Fruit fly (Drosophila melanogaster): ENCODE data around the gene Fum3.

Fum3 gene

dm6 chr3L:11434112-11434511 is 31.6 kb downstream of the Fum3 start:
- TF ChIP-seq insv (optimal IDR thresholded peaks at IDR 0.05) (no peak), Myc (optimal IDR thresholded peaks at IDR 0.05) (no peak), Sin3A (optimal IDR thresholded peaks at IDR 0.05) (no peak), psq (optimal IDR thresholded peaks at IDR 0.05) (no peak), h (optimal IDR thresholded peaks at IDR 0.05) (no peak), ttk (optimal IDR thresholded peaks at IDR 0.05) (no peak)

dm6 chr3L:11433151-11433550 is 32.5 kb downstream of the Fum3 start:
- no peak for TF ChIP-seq Myc (optimal IDR thresholded peaks at IDR 0.05)

DNA sequence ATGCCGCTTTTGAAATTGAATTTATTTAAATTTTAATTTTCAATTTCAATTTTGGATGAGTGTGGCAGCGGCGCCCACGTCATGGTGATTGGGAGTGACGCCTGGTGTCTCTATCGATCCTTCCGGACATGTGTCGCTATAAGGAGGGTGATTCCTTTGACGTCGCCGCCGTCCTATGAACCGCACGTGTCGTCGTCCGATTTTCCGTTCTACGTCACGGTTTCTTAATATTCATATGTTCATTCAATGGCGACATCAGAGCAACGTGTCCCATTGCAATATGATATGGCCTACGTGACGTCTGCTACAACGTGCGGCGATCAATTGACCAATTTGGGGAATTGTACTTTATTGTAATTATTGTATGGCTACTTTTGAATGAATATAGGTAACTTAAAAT is 33.2 kb downstream of the Fum3 start:
- no peak for TF ChIP-seq Sin3A (optimal IDR thresholded peaks at IDR 0.05)
- no peak for TF ChIP-seq ttk (optimal IDR thresholded peaks at IDR 0.05)
- no peak for TF ChIP-seq h (optimal IDR thresholded peaks at IDR 0.05)
- no peak for TF ChIP-seq Myc (optimal IDR thresholded peaks at IDR 0.05)
- no peak for TF ChIP-seq psq (optimal IDR thresholded peaks at IDR 0.05)
- TF ChIP-seq insv (optimal IDR thresholded peaks at IDR 0.05), result no peak

dm6 chr3L:11431926-11432323 is 33.7 kb downstream of the Fum3 start:
- TF ChIP-seq Myc (optimal IDR thresholded peaks at IDR 0.05) (no peak), insv (optimal IDR thresholded peaks at IDR 0.05) (no peak), Sin3A (optimal IDR thresholded peaks at IDR 0.05) (no peak), h (optimal IDR thresholded peaks at IDR 0.05) (no peak), ttk (optimal IDR thresholded peaks at IDR 0.05) (no peak), psq (optimal IDR thresholded peaks at IDR 0.05) (no peak)

dm6 chr3L:11431251-11431925 is 34.3 kb downstream of the Fum3 start:
- TF ChIP-seq h (optimal IDR thresholded peaks at IDR 0.05) (no peak), Sin3A (optimal IDR thresholded peaks at IDR 0.05) (no peak), ttk (optimal IDR thresholded peaks at IDR 0.05) (no peak), psq (optimal IDR thresholded peaks at IDR 0.05) (no peak), insv (optimal IDR thresholded peaks at IDR 0.05) (no peak), Myc (optimal IDR thresholded peaks at IDR 0.05) (no peak)

DNA sequence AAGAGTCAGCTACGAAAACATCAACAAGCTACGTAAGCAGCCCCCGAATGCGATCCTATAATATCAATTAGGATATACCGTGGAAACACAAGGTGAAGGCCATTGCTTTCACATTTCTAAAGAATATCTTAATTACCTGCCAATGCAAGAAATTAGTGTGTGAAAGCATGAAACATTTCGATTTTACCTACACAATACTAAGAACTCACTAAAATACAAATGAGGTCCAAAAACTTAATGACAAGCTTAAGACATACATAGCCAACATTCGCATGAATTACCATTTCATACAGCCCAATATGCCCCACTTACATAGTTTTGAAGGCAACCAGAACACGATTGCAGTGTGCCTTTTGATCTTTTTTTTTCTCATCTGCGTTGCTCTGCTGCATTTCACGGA is 36.0 kb downstream of the Fum3 start:
- no peak for TF ChIP-seq Sin3A (optimal IDR thresholded peaks at IDR 0.05)
- no peak for TF ChIP-seq psq (optimal IDR thresholded peaks at IDR 0.05)
- TF ChIP-seq Myc (optimal IDR thresholded peaks at IDR 0.05), result no peak
- no peak for TF ChIP-seq h (optimal IDR thresholded peaks at IDR 0.05)
- no peak for TF ChIP-seq insv (optimal IDR thresholded peaks at IDR 0.05)
- TF ChIP-seq ttk (optimal IDR thresholded peaks at IDR 0.05), result no peak

DNA sequence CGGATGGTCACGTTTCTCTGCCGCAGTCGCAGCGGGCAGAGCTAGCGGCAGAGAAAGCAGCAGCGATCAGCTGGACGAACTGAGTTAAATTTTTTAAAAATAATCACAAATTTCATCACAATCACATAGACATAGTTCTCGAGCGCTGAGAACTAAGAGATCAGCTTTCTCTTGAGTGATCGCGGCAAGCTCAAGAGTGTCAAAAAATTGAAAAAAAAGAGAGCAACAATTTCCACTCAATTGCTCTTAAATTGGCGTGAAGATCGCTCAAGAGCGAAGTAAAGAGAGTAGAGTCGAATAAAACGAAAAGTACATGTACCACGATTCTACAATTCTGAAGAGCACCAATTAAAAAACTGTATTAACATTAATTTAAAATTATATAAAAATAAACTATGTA is 37.3 kb downstream of the Fum3 start:
- TF ChIP-seq Sin3A (optimal IDR thresholded peaks at IDR 0.05), result no peak

- TF ChIP-seq h (optimal IDR thresholded peaks at IDR 0.05) (no peak), ttk (optimal IDR thresholded peaks at IDR 0.05) (no peak), Sin3A (optimal IDR thresholded peaks at IDR 0.05) (no peak)
Measured at dm6 chr3L:11424858-11425257, 40.8 kb downstream of the Fum3 start, which contains the start of gene CG7560. Gene CG7560, plus strand, starts transcription at chr3L:11425158.

- TF ChIP-seq Myc (optimal IDR thresholded peaks at IDR 0.05), result no peak
- TF ChIP-seq Sin3A (optimal IDR thresholded peaks at IDR 0.05), result no peak
- no peak for TF ChIP-seq h (optimal IDR thresholded peaks at IDR 0.05)
- no peak for TF ChIP-seq ttk (optimal IDR thresholded peaks at IDR 0.05)
- TF ChIP-seq psq (optimal IDR thresholded peaks at IDR 0.05), result no peak
- TF ChIP-seq insv (optimal IDR thresholded peaks at IDR 0.05), result no peak
Measured at dm6 chr3L:11422338-11422802, 43.3 kb downstream of the Fum3 start.

- TF ChIP-seq ttk (optimal IDR thresholded peaks at IDR 0.05) (no peak), psq (optimal IDR thresholded peaks at IDR 0.05) (no peak), h (optimal IDR thresholded peaks at IDR 0.05) (no peak), Myc (optimal IDR thresholded peaks at IDR 0.05) (no peak), Sin3A (optimal IDR thresholded peaks at IDR 0.05) (no peak), insv (optimal IDR thresholded peaks at IDR 0.05) (no peak)
Measured at dm6 chr3L:11421905-11422304, 43.8 kb downstream of the Fum3 start.

dm6 chr3L:11420976-11421375 is 44.7 kb downstream of the Fum3 start:
- TF ChIP-seq ttk (optimal IDR thresholded peaks at IDR 0.05) (no peak), h (optimal IDR thresholded peaks at IDR 0.05) (no peak), insv (optimal IDR thresholded peaks at IDR 0.05) (no peak), psq (optimal IDR thresholded peaks at IDR 0.05) (no peak), Sin3A (optimal IDR thresholded peaks at IDR 0.05) (no peak), Myc (optimal IDR thresholded peaks at IDR 0.05) (no peak)

- TF ChIP-seq psq (optimal IDR thresholded peaks at IDR 0.05) (no peak), ttk (optimal IDR thresholded peaks at IDR 0.05) (no peak), h (optimal IDR thresholded peaks at IDR 0.05) (no peak), Myc (optimal IDR thresholded peaks at IDR 0.05) (no peak), Sin3A (optimal IDR thresholded peaks at IDR 0.05) (no peak), insv (optimal IDR thresholded peaks at IDR 0.05) (no peak)
Measured at dm6 chr3L:11419344-11419743, 46.3 kb downstream of the Fum3 start.

DNA sequence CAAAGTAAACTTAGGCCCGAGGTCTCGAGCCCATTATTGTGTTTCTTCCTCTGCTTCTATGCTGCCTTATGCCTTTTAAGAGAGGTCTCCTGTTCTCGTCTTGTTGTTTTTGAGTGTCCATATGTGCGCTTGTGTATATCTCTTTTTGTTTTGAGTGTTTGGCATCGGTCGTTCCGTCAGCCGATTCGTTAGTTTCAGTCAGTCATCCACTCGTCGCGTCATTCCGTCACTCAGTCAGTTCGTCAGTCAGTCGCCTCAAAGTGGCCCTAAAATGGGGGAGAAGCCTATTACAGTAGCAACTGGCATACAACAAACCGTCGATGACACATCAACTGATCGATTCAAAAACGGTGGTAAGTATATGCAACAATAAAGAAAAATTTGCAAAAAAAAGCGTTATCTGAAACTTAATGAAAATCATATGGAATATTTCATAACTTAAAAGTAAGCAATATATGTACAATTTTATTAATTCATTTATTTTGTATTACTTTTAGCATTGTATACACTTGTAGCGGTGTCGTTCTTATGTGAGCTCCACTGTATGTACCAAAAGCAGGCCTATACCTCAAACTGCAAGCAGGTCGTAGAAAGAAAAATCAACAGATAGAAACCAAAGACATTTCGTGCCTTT is 47.5 kb downstream of the Fum3 start:
- TF ChIP-seq Sin3A (optimal IDR thresholded peaks at IDR 0.05), result no peak
